Worm (Caenorhabditis elegans) whole organism, L2 larva: ENCODE results near the gene C34C12.9.

Experiments used
- ama-1 ChIP-seq: fragments of 150-350 bp; optimal IDR thresholded peaks from 2 replicates; lab custom pipeline; 2018; ENCODE audit warnings: inconsistent platforms
- blmp-1 ChIP-seq: sonication (generic microtip); optimal IDR thresholded peaks from 2 replicates; lab custom pipeline; 2017; ENCODE audit warnings: missing genetic modification characterization, mild to moderate bottlenecking, missing compliant biosample characterization, antibody characterized with exemption, moderate library complexity; ENCODE audit not compliant: insufficient read depth
- ceh-82 ChIP-seq: fragments of 150-350 bp; optimal IDR thresholded peaks from 2 replicates; lab custom pipeline; 2014; ENCODE audit warnings: missing biosample characterization, missing genetic modification characterization
- egl-27 ChIP-seq: sonication (generic microtip); optimal IDR thresholded peaks from 3 replicates; lab custom pipeline; 2017; ENCODE audit warnings: missing biosample characterization, missing genetic modification reagents, missing genetic modification characterization
- lin-11 ChIP-seq: fragments of 150-350 bp; sonication (generic microtip); optimal IDR thresholded peaks from 2 replicates; lab custom pipeline; 2014; ENCODE audit warnings: missing biosample characterization, missing genetic modification characterization, inconsistent platforms, mixed read lengths
- lsy-2 ChIP-seq, 2 experiments: fragments of 150-350 bp in 1 of 2; sonication (generic microtip) in 1 of 2; optimal IDR thresholded peaks; 2 replicates each; lab custom pipeline; 2014 to 2017; ENCODE audit warnings: missing biosample characterization in 2 of 2, missing genetic modification characterization in 2 of 2
- nhr-10 ChIP-seq: sonication (generic microtip); optimal IDR thresholded peaks from 2 replicates; lab custom pipeline; 2017; ENCODE audit warnings: missing biosample characterization, missing genetic modification characterization
- nhr-12 ChIP-seq: fragments of 150-350 bp; optimal IDR thresholded peaks from 2 replicates; lab custom pipeline; 2014; ENCODE audit warnings: missing biosample characterization, missing genetic modification characterization
- nhr-77 ChIP-seq: fragments of 150-350 bp; optimal IDR thresholded peaks from 2 replicates; lab custom pipeline; 2014; ENCODE audit warnings: missing biosample characterization, missing genetic modification characterization
- sem-4 ChIP-seq: fragments of 150-350 bp; optimal IDR thresholded peaks from 2 replicates; lab custom pipeline; 2014; ENCODE audit warnings: missing biosample characterization, missing genetic modification reagents, missing genetic modification characterization
- sma-3 ChIP-seq: sonication (generic microtip); optimal IDR thresholded peaks from 2 replicates; lab custom pipeline; 2016; ENCODE audit warnings: missing genetic modification reagents, missing genetic modification characterization, missing compliant biosample characterization
- snpc-4 ChIP-seq: fragments of 150-350 bp; optimal IDR thresholded peaks from 2 replicates; lab custom pipeline; 2014; ENCODE audit warnings: missing biosample characterization, missing genetic modification characterization

ce11 chrIII:3484995-3485394 lies 9.7 kb upstream of the C34C12.9 start:
- TF ChIP-seq lsy-2 (tag; optimal IDR thresholded peaks at IDR 0.05; lab: Kevin White, UChicago) (no peak), nhr-10 (no peak), ama-1 (lab: Kevin White, UChicago) (no peak), snpc-4 (no peak), blmp-1 (tag; lab: Kevin White, UChicago) (no peak), nhr-77 (no peak), lin-11 (tag; lab: Kevin White, UChicago) (no peak), sma-3 (GFP tag; lab: Kevin White, UChicago) (no peak), sem-4 (tag; lab: Kevin White, UChicago) (no peak), egl-27 (tag; lab: Kevin White, UChicago) (no peak), nhr-12 (tag; lab: Kevin White, UChicago) (no peak), ceh-82 (no peak)
